Worm (Caenorhabditis elegans): Measurements from ENCODE around the gene Y41D4A.6.

ce11 chrIV:1738892-1739291 lies 6.4 kb downstream of the Y41D4A.6 start:
- no peak for TF ChIP-seq unc-62 (GFP tag; optimal IDR thresholded peaks at IDR 0.05)
- no peak for TF ChIP-seq ama-1 (optimal IDR thresholded peaks at IDR 0.05)
- TF ChIP-seq pqm-1 (tag; optimal IDR thresholded peaks at IDR 0.05) = no peak
- no peak for TF ChIP-seq elt-2 (tag; optimal IDR thresholded peaks at IDR 0.05)
- TF ChIP-seq pha-4 (tag; optimal IDR thresholded peaks at IDR 0.05) = no peak
- no peak for TF ChIP-seq nhr-77 (tag; optimal IDR thresholded peaks at IDR 0.05)
- TF ChIP-seq nfya-1 (tag; optimal IDR thresholded peaks at IDR 0.05; ENCODE audit: insufficient read depth) = no peak
- TF ChIP-seq ztf-4 (tag; optimal IDR thresholded peaks at IDR 0.05) = no peak
- TF ChIP-seq elt-1 (tag; optimal IDR thresholded peaks at IDR 0.05) = no peak

Data from whole organism, L3 larva.